In genomic region chrII:9060332-9060840, ce11 we compare ENCODE assay signal across 3 worm cellular contexts.
TF ChIP-seq lines count a peak whose summit lies in the region.

No protein-coding gene starts in this region.

TF ChIP-seq in whole organism, L1 larva, 84 proteins besides CTCF, POLR2A, EP300 and RAD21 (continued from another document and continues in another):
- TF ChIP-seq egl-13 (tag; optimal IDR thresholded peaks at IDR 0.05; lab: Kevin White, UChicago) (peak; percentile 62), fkh-8 (tag; optimal IDR thresholded peaks at IDR 0.05; lab: Kevin White, UChicago) (peak; percentile 93), lir-3 (tag; optimal IDR thresholded peaks at IDR 0.05; lab: Kevin White, UChicago; ENCODE audit: poor library complexity) (peak; percentile 57), ztf-11 (tag; optimal IDR thresholded peaks at IDR 0.05; lab: Kevin White, UChicago) (peak in 1 of 2 experiments; percentile 83), lin-13 (GFP tag; optimal IDR thresholded peaks at IDR 0.05; lab: Kevin White, UChicago) (peak; percentile 92), alr-1 (tag; optimal IDR thresholded peaks at IDR 0.05; lab: Kevin White, UChicago; ENCODE audit: borderline replicate concordance) (no peak), nhr-77 (tag; optimal IDR thresholded peaks at IDR 0.05; lab: Kevin White, UChicago) (peak; percentile 90), swsn-7 (tag; optimal IDR thresholded peaks at IDR 0.05; lab: Kevin White, UChicago) (peak; percentile 91), nhr-85 (tag; lab: Kevin White, UChicago) (peak; percentile 85), mab-9 (GFP tag; IDR thresholded peaks at IDR 0.05; lab: Robert Waterston, UW) (no peak; the same call in 1 of the 2 replicates), lin-15B (tag; optimal IDR thresholded peaks at IDR 0.05; lab: Kevin White, UChicago) (peak; percentile 68), unc-130 (tag; optimal IDR thresholded peaks at IDR 0.05; lab: Kevin White, UChicago) (peak; percentile 83), mdl-1 (tag; optimal IDR thresholded peaks at IDR 0.05; lab: Kevin White, UChicago) (peak in 1 of 2 experiments; percentile 93), lin-14 (GFP tag; optimal IDR thresholded peaks at IDR 0.05; lab: Kevin White, UChicago) (peak; percentile 97), fos-1 (tag; optimal IDR thresholded peaks at IDR 0.05; lab: Kevin White, UChicago) (peak; percentile 88), nhr-237 (tag; optimal IDR thresholded peaks at IDR 0.05; lab: Kevin White, UChicago) (peak; percentile 64), irx-1 (tag; optimal IDR thresholded peaks at IDR 0.05; lab: Kevin White, UChicago) (peak; percentile 31), F16B12.6 (tag; optimal IDR thresholded peaks at IDR 0.05; lab: Kevin White, UChicago) (peak; percentile 62), ces-1 (GFP tag; optimal IDR thresholded peaks at IDR 0.05; lab: Kevin White, UChicago) (no peak), nhr-76 (tag; optimal IDR thresholded peaks at IDR 0.05; lab: Kevin White, UChicago) (peak; percentile 91), ets-5 (GFP tag; IDR thresholded peaks at IDR 0.05; lab: Robert Waterston, UW) (no peak), ztf-4 (tag; optimal IDR thresholded peaks at IDR 0.05; lab: Kevin White, UChicago) (peak; percentile 80), snpc-4 (tag; optimal IDR thresholded peaks at IDR 0.05; lab: Kevin White, UChicago) (peak; percentile 58), nhr-47 (tag; optimal IDR thresholded peaks at IDR 0.05; lab: Kevin White, UChicago) (peak; percentile 82), sox-4 (tag; optimal IDR thresholded peaks at IDR 0.05; lab: Kevin White, UChicago) (no peak), C04F5.9 (tag; optimal IDR thresholded peaks at IDR 0.05; lab: Kevin White, UChicago) (peak; percentile 39), ceh-82 (tag; optimal IDR thresholded peaks at IDR 0.05; lab: Kevin White, UChicago) (peak; percentile 70 to 97 (median 76)), efl-3 (GFP tag; optimal IDR thresholded peaks at IDR 0.05; lab: Kevin White, UChicago) (no peak), nhr-90 (tag; optimal IDR thresholded peaks at IDR 0.05; lab: Kevin White, UChicago; ENCODE audit: poor library complexity) (peak; percentile 78), unc-98 (GFP tag; IDR thresholded peaks at IDR 0.05; lab: Robert Waterston, UW) (no peak), elt-3 (tag; optimal IDR thresholded peaks at IDR 0.05; lab: Kevin White, UChicago) (peak in 5 of 6 experiments; percentile 39 to 83 (median 59)), unc-30 (tag; optimal IDR thresholded peaks at IDR 0.05; lab: Kevin White, UChicago) (no peak), ceh-63 (GFP tag; optimal IDR thresholded peaks at IDR 0.05; lab: Kevin White, UChicago) (no peak), dsc-1 (tag; optimal IDR thresholded peaks at IDR 0.05; lab: Kevin White, UChicago) (peak; percentile 59), efl-1 (optimal IDR thresholded peaks at IDR 0.05; lab: Kevin White, UChicago) (peak; percentile 71 to 74), efl-1 (GFP tag; optimal IDR thresholded peaks at IDR 0.05 in 1 of 2; lab: Kevin White, UChicago) (peak; percentile 42 to 96), blmp-1 (tag; optimal IDR thresholded peaks at IDR 0.05; lab: Kevin White, UChicago) (peak; percentile 67), pax-3 (tag; optimal IDR thresholded peaks at IDR 0.05; lab: Kevin White, UChicago) (peak; percentile 23), tlp-1 (tag; optimal IDR thresholded peaks at IDR 0.05; lab: Kevin White, UChicago) (no peak), aly-2 (tag; optimal IDR thresholded peaks at IDR 0.05; lab: Kevin White, UChicago) (peak; percentile 52), lsy-2 (tag; optimal IDR thresholded peaks at IDR 0.05; lab: Kevin White, UChicago) (peak; percentile 77 to 93), fkh-10 (GFP tag; optimal IDR thresholded peaks at IDR 0.05; lab: Kevin White, UChicago) (peak; percentile 84), mep-1 (tag; optimal IDR thresholded peaks at IDR 0.05; lab: Kevin White, UChicago) (peak; percentile 95)

TF ChIP-seq in whole organism, L3 larva, 47 proteins besides CTCF, POLR2A, EP300 and RAD21 (continued from another document):
- TF ChIP-seq elt-1 (tag; optimal IDR thresholded peaks at IDR 0.05; lab: Kevin White, UChicago) = peak; percentile 58
- TF ChIP-seq R02D3.7 (tag; optimal IDR thresholded peaks at IDR 0.05; lab: Kevin White, UChicago) = peak; percentile 74
- no peak for TF ChIP-seq ztf-11 (tag; optimal IDR thresholded peaks at IDR 0.05; lab: Kevin White, UChicago)
- peak; percentile 96 for TF ChIP-seq lin-39 (tag; optimal IDR thresholded peaks at IDR 0.05; lab: Kevin White, UChicago)
- peak; percentile 74 for TF ChIP-seq nhr-11 (tag; optimal IDR thresholded peaks at IDR 0.05; lab: Kevin White, UChicago)
- TF ChIP-seq elt-3 (tag; optimal IDR thresholded peaks at IDR 0.05; lab: Kevin White, UChicago) = peak in 2 of 3 experiments; percentile 47 to 62
- TF ChIP-seq pqm-1 (tag; optimal IDR thresholded peaks at IDR 0.05; lab: Kevin White, UChicago) = peak; percentile 55
- peak; percentile 78 for TF ChIP-seq lin-15B (tag; optimal IDR thresholded peaks at IDR 0.05; lab: Kevin White, UChicago)
- no peak for TF ChIP-seq ceh-16 (tag; optimal IDR thresholded peaks at IDR 0.05; lab: Kevin White, UChicago)
- no peak for TF ChIP-seq fkh-2 (tag; optimal IDR thresholded peaks at IDR 0.05; lab: Kevin White, UChicago)
- TF ChIP-seq nhr-25 (tag; optimal IDR thresholded peaks at IDR 0.05; lab: Kevin White, UChicago) = peak; percentile 97
- peak; percentile 77 for TF ChIP-seq ztf-4 (tag; optimal IDR thresholded peaks at IDR 0.05; lab: Kevin White, UChicago)
- no peak for TF ChIP-seq unc-39 (tag; optimal IDR thresholded peaks at IDR 0.05; lab: Kevin White, UChicago)
- no peak for TF ChIP-seq ZK546.5 (tag; optimal IDR thresholded peaks at IDR 0.05; lab: Kevin White, UChicago)
- TF ChIP-seq mml-1 (tag; optimal IDR thresholded peaks at IDR 0.05; lab: Kevin White, UChicago) = no peak
- peak; percentile 80 for TF ChIP-seq lsy-12 (tag; optimal IDR thresholded peaks at IDR 0.05; lab: Kevin White, UChicago)
- peak; percentile 55 for TF ChIP-seq snpc-4 (tag; optimal IDR thresholded peaks at IDR 0.05; lab: Kevin White, UChicago)
- TF ChIP-seq nhr-237 (tag; optimal IDR thresholded peaks at IDR 0.05; lab: Kevin White, UChicago) = no peak
- peak; percentile 62 for TF ChIP-seq ama-1 (optimal IDR thresholded peaks at IDR 0.05; lab: Kevin White, UChicago)
- TF ChIP-seq nhr-67 (tag; optimal IDR thresholded peaks at IDR 0.05; lab: Kevin White, UChicago) = no peak
- TF ChIP-seq tbx-2 (tag; optimal IDR thresholded peaks at IDR 0.05; lab: Kevin White, UChicago) = peak; percentile 65
- peak; percentile 90 for TF ChIP-seq egl-5 (tag; optimal IDR thresholded peaks at IDR 0.05; lab: Kevin White, UChicago)
- TF ChIP-seq nhr-23 (tag; optimal IDR thresholded peaks at IDR 0.05; lab: Kevin White, UChicago) = peak; percentile 77
- no peak for TF ChIP-seq ceh-9 (tag; optimal IDR thresholded peaks at IDR 0.05; lab: Kevin White, UChicago)
- peak; percentile 96 for TF ChIP-seq pha-4 (tag; optimal IDR thresholded peaks at IDR 0.05; lab: Kevin White, UChicago)
- peak; percentile 68 for TF ChIP-seq egl-27 (tag; optimal IDR thresholded peaks at IDR 0.05; lab: Kevin White, UChicago)
- TF ChIP-seq nhr-28 (tag; optimal IDR thresholded peaks at IDR 0.05; lab: Kevin White, UChicago) = no peak
- peak; percentile 74 for TF ChIP-seq mdl-1 (tag; optimal IDR thresholded peaks at IDR 0.05; lab: Kevin White, UChicago)

TF ChIP-seq in whole organism, young adult, 124 proteins besides CTCF, POLR2A, EP300 and RAD21 (continued from another document):
- TF ChIP-seq unc-62 (GFP tag; optimal IDR thresholded peaks at IDR 0.05; lab: Kevin White, UChicago) (peak; percentile 65), akir-1 (GFP tag; optimal IDR thresholded peaks at IDR 0.05; lab: Kevin White, UChicago) (peak; percentile 5), F23B12.7 (tag; optimal IDR thresholded peaks at IDR 0.05; lab: Kevin White, UChicago; ENCODE audit: insufficient read depth) (peak; percentile 37), lir-1 (GFP tag; conservative IDR thresholded peaks at IDR 0.05; lab: Robert Waterston, UW) (peak; percentile 96), ceh-91 (GFP tag; IDR thresholded peaks at IDR 0.05; lab: Robert Waterston, UW) (peak; percentile 25; the same call in 1 of the 2 replicates), atf-7 (tag; optimal IDR thresholded peaks at IDR 0.05; lab: Kevin White, UChicago) (peak; percentile 77), somi-1 (GFP tag; optimal IDR thresholded peaks at IDR 0.05; lab: Kevin White, UChicago) (peak; percentile 75), egl-44 (GFP tag; IDR thresholded peaks at IDR 0.05; lab: Robert Waterston, UW) (0 out of 2 replicates have a peak, but pooled peaks have one; percentile 45), chd-7 (tag; optimal IDR thresholded peaks at IDR 0.05; lab: Kevin White, UChicago) (peak; percentile 85), hmg-1.2 (GFP tag; IDR thresholded peaks at IDR 0.05; lab: Robert Waterston, UW) (peak; percentile 72), hmg-20 (GFP tag; IDR thresholded peaks at IDR 0.05; lab: Robert Waterston, UW) (0 out of 2 replicates have a peak, but pooled peaks have one; percentile 8), mcd-1 (GFP tag; IDR thresholded peaks at IDR 0.05; lab: Robert Waterston, UW) (peak; percentile 83), nhr-90 (tag; optimal IDR thresholded peaks at IDR 0.05; lab: Kevin White, UChicago) (peak; percentile 60), ztf-18 (tag; optimal IDR thresholded peaks at IDR 0.05; lab: Kevin White, UChicago) (peak; percentile 54), tlf-1 (GFP tag; optimal IDR thresholded peaks at IDR 0.05; lab: Kevin White, UChicago) (peak; percentile 44), hlh-26 (GFP tag; conservative IDR thresholded peaks at IDR 0.05; lab: Robert Waterston, UW) (no peak), lin-26 (GFP tag; IDR thresholded peaks at IDR 0.05; lab: Robert Waterston, UW) (no peak), sea-2 (GFP tag; IDR thresholded peaks at IDR 0.05; lab: Robert Waterston, UW) (0 out of 2 replicates have a peak, but pooled peaks have one; percentile 53), hsf-1 (GFP tag; IDR thresholded peaks at IDR 0.05; lab: Robert Waterston, UW) (0 out of 2 replicates have a peak, but pooled peaks have one; percentile 35), lin-54 (GFP tag; optimal IDR thresholded peaks at IDR 0.05; lab: Kevin White, UChicago) (peak; percentile 64), egl-18 (GFP tag; IDR thresholded peaks at IDR 0.05; lab: Robert Waterston, UW) (no peak), ztf-26 (tag; optimal IDR thresholded peaks at IDR 0.05; lab: Kevin White, UChicago) (peak; percentile 81), egrh-3 (GFP tag; IDR thresholded peaks at IDR 0.05; lab: Robert Waterston, UW) (peak; percentile 87), F57A8.1 (GFP tag; optimal IDR thresholded peaks at IDR 0.05; lab: Kevin White, UChicago) (peak; percentile 14), Y56A3A.18 (GFP tag; IDR thresholded peaks at IDR 0.05; lab: Robert Waterston, UW) (0 out of 2 replicates have a peak, but pooled peaks have one; percentile 43), repo-1 (tag; optimal IDR thresholded peaks at IDR 0.05; lab: Kevin White, UChicago) (peak; percentile 19), aptf-2 (GFP tag; conservative IDR thresholded peaks at IDR 0.05; lab: Robert Waterston, UW) (no peak), cebp-1 (GFP tag; IDR thresholded peaks at IDR 0.05; lab: Robert Waterston, UW) (peak; percentile 73; the same call in 1 of the 2 replicates), cebp-1 (tag; optimal IDR thresholded peaks at IDR 0.05; lab: Kevin White, UChicago) (peak; percentile 85), ztf-22 (GFP tag; optimal IDR thresholded peaks at IDR 0.05; lab: Kevin White, UChicago) (peak; percentile 6), sdz-38 (tag; optimal IDR thresholded peaks at IDR 0.05; lab: Kevin White, UChicago) (no peak), gei-17 (GFP tag; optimal IDR thresholded peaks at IDR 0.05; lab: Kevin White, UChicago) (peak; percentile 34), ekl-4 (GFP tag; IDR thresholded peaks at IDR 0.05; lab: Robert Waterston, UW) (0 out of 2 replicates have a peak, but pooled peaks have one; percentile 43), F22D6.2 (tag; optimal IDR thresholded peaks at IDR 0.05; lab: Kevin White, UChicago) (peak; percentile 14), mxl-1 (tag; optimal IDR thresholded peaks at IDR 0.05; lab: Kevin White, UChicago) (no peak), attf-6 (GFP tag; IDR thresholded peaks at IDR 0.05; lab: Robert Waterston, UW) (no peak), tbp1 (GFP tag; optimal IDR thresholded peaks at IDR 0.05; lab: Kevin White, UChicago) (peak; percentile 57), ztf-3 (GFP tag; optimal IDR thresholded peaks at IDR 0.05; lab: Kevin White, UChicago) (no peak), rcor-1 (GFP tag; IDR thresholded peaks at IDR 0.05; lab: Robert Waterston, UW) (peak; percentile 95), Y95B8A.8 (GFP tag; IDR thresholded peaks at IDR 0.05; lab: Robert Waterston, UW) (peak; percentile 59; the same call in 1 of the 2 replicates), let-607 (tag; optimal IDR thresholded peaks at IDR 0.05; lab: Kevin White, UChicago) (peak; percentile 69 to 86), snpc-1.3 (tag; optimal IDR thresholded peaks at IDR 0.05; lab: Kevin White, UChicago; ENCODE audit: insufficient read depth) (no peak), F52B5.7 (tag; optimal IDR thresholded peaks at IDR 0.05; lab: Kevin White, UChicago) (no peak), F39B2.1 (GFP tag; IDR thresholded peaks at IDR 0.05; lab: Robert Waterston, UW) (no peak), T07F8.4 (tag; optimal IDR thresholded peaks at IDR 0.05; lab: Kevin White, UChicago) (no peak), nhr-120 (GFP tag; IDR thresholded peaks at IDR 0.05; lab: Robert Waterston, UW) (no peak), dox-1 (GFP tag; IDR thresholded peaks at IDR 0.05; lab: Robert Waterston, UW) (peak; percentile 89), B0336.3 (GFP tag; IDR thresholded peaks at IDR 0.05; lab: Robert Waterston, UW) (peak; percentile 83), dpff-1 (tag; optimal IDR thresholded peaks at IDR 0.05; lab: Kevin White, UChicago) (peak; percentile 9)
